Worm (Caenorhabditis elegans) whole organism, L1 larva: ENCODE results near the gene C28D4.4.

Experiments used
- C34B4.2 ChIP-seq: sonication (generic microtip); optimal IDR thresholded peaks from 2 replicates; lab custom pipeline; 2017; ENCODE audit warnings: mild to moderate bottlenecking, missing genetic modification characterization, missing compliant biosample characterization
- blmp-1 ChIP-seq: fragments of 150-350 bp; optimal IDR thresholded peaks from 2 replicates; lab custom pipeline; 2014; ENCODE audit warnings: missing biosample characterization, missing genetic modification characterization
- dpl-1 ChIP-seq, 3 experiments: fragments of 150-350 bp in 2 of 3; sonication (generic microtip) in 1 of 3; optimal IDR thresholded peaks; 2 replicates each; lab custom pipeline; 2014 to 2017; ENCODE audit warnings: missing biosample characterization in 3 of 3, missing genetic modification characterization in 3 of 3, missing genetic modification reagents in 3 of 3
- egl-27 ChIP-seq, 2 experiments: fragments of 150-350 bp in 1 of 2; sonication (generic microtip); optimal IDR thresholded peaks; 3 replicates each; lab custom pipeline; 2017 to 2018; ENCODE audit warnings: missing biosample characterization in 2 of 2, missing genetic modification characterization in 2 of 2, missing genetic modification reagents in 2 of 2
- lir-3 ChIP-seq: sonication (generic microtip); optimal IDR thresholded peaks from 2 replicates; lab custom pipeline; 2016; ENCODE audit warnings: mild to moderate bottlenecking, missing genetic modification characterization, moderate library complexity, missing compliant biosample characterization; ENCODE audit not compliant: poor library complexity
- lsy-2 ChIP-seq, 2 experiments: fragments of 150-350 bp; optimal IDR thresholded peaks; 2 replicates each; lab custom pipeline; 2014; ENCODE audit warnings: missing biosample characterization in 2 of 2, missing genetic modification characterization in 2 of 2
- nhr-28 ChIP-seq: fragments of 150-350 bp; optimal IDR thresholded peaks from 2 replicates; lab custom pipeline; 2014; ENCODE audit warnings: missing biosample characterization, missing genetic modification characterization
- pqm-1 ChIP-seq: sonication (generic microtip); optimal IDR thresholded peaks from 3 replicates; lab custom pipeline; 2017; ENCODE audit warnings: missing biosample characterization, missing genetic modification characterization
- skn-1 ChIP-seq: fragments of 150-350 bp; optimal IDR thresholded peaks from 2 replicates; lab custom pipeline; 2014; ENCODE audit warnings: missing biosample characterization, missing genetic modification characterization
- unc-130 ChIP-seq: fragments of 150-350 bp; optimal IDR thresholded peaks from 2 replicates; lab custom pipeline; 2017; ENCODE audit warnings: missing biosample characterization, missing genetic modification characterization, inconsistent platforms
- zag-1 ChIP-seq: fragments of 150-350 bp; optimal IDR thresholded peaks from 2 replicates; lab custom pipeline; 2014; ENCODE audit warnings: missing biosample characterization, missing genetic modification characterization

ce11 chrIV:9748342-9748741, 3.5 kb upstream of the C28D4.4 start, which contains the start of gene C28D4.8:
- TF ChIP-seq zag-1 (tag; lab: Kevin White, UChicago), result no peak
- no peak for TF ChIP-seq egl-27 (tag; optimal IDR thresholded peaks at IDR 0.05; lab: Kevin White, UChicago)
- no peak for TF ChIP-seq dpl-1 (GFP tag; optimal IDR thresholded peaks at IDR 0.05; lab: Kevin White, UChicago)
- TF ChIP-seq skn-1 (tag; lab: Kevin White, UChicago), result no peak
- no peak for TF ChIP-seq lsy-2 (tag; optimal IDR thresholded peaks at IDR 0.05; lab: Kevin White, UChicago)
- no peak for TF ChIP-seq lir-3 (tag; lab: Kevin White, UChicago)
- TF ChIP-seq blmp-1, result no peak
- TF ChIP-seq nhr-28 (tag; lab: Kevin White, UChicago), result no peak
- no peak for TF ChIP-seq unc-130 (tag; lab: Kevin White, UChicago)
- TF ChIP-seq C34B4.2, result no peak
- TF ChIP-seq pqm-1 (tag; lab: Kevin White, UChicago), result no peak
